Fruit fly (Drosophila melanogaster) whole organism, embryonic: ENCODE data around the gene frj.
A peak's percentile ranks its signal among the peaks of the same experiment; 100 is the strongest.

Experiments used
- CG11247 ChIP-seq: fragments of 200-800 bp; sonication (Bioruptor generic); IDR thresholded peaks from 2 replicates; pipeline ENCODE4 v1.3.6; 2022; ENCODE audit warnings: missing biosample characterization, missing genetic modification characterization
- CG11398 ChIP-seq: fragments of 200-800 bp; sonication (Bioruptor generic); optimal IDR thresholded peaks from 2 replicates; lab custom pipeline; 2016; ENCODE audit warnings: missing biosample characterization, missing genetic modification characterization
- CG11504 ChIP-seq: fragments of 200-800 bp; sonication (Bioruptor generic); optimal IDR thresholded peaks from 3 replicates; lab custom pipeline; 2019; ENCODE audit warnings: missing biosample characterization, mild to moderate bottlenecking, missing genetic modification characterization, moderate library complexity
- CG11695 ChIP-seq: fragments of 200-800 bp; sonication (Bioruptor generic); IDR thresholded peaks from 3 replicates; pipeline ENCODE4 v1.3.6; 2022; ENCODE audit warnings: missing biosample characterization, missing genetic modification characterization
- CG12071 ChIP-seq: fragments of 200-800 bp; sonication (Bioruptor generic); optimal IDR thresholded peaks from 3 replicates; lab custom pipeline; 2018; ENCODE audit warnings: missing biosample characterization, mild to moderate bottlenecking, missing genetic modification characterization
- CG12104 ChIP-seq: fragments of 200-800 bp; sonication (Bioruptor generic); optimal IDR thresholded peaks from 3 replicates; lab custom pipeline; 2016; ENCODE audit warnings: missing biosample characterization, missing genetic modification characterization
- CG12155 ChIP-seq: fragments of 200-800 bp; sonication (Bioruptor generic); optimal IDR thresholded peaks from 3 replicates; lab custom pipeline; 2016; ENCODE audit warnings: missing biosample characterization, missing genetic modification characterization
- CG13296 ChIP-seq: fragments of 200-800 bp; sonication (Bioruptor generic); optimal IDR thresholded peaks from 3 replicates; lab custom pipeline; 2018; ENCODE audit warnings: missing biosample characterization, mild to moderate bottlenecking, missing genetic modification characterization
- CG15269 ChIP-seq: fragments of 200-800 bp; sonication (Bioruptor generic); optimal IDR thresholded peaks from 2 replicates; lab custom pipeline; 2018; ENCODE audit warnings: missing biosample characterization, mild to moderate bottlenecking, missing genetic modification characterization, moderate library complexity
- CG15514 ChIP-seq: fragments of 200-800 bp; sonication (Bioruptor generic); optimal IDR thresholded peaks from 3 replicates; lab custom pipeline; 2017; ENCODE audit warnings: missing biosample characterization, missing genetic modification characterization, mild to moderate bottlenecking, moderate library complexity, missing genetic modification reagents
- CG16779 ChIP-seq: fragments of 200-800 bp; sonication (Bioruptor generic); IDR thresholded peaks from 2 replicates; pipeline ENCODE4 v1.3.6; 2022; ENCODE audit warnings: missing biosample characterization, missing genetic modification characterization
- CG17361 ChIP-seq: fragments of 200-800 bp; sonication (Bioruptor generic); IDR thresholded peaks from 3 replicates; pipeline ENCODE4 v1.3.6; 2022; ENCODE audit warnings: missing biosample characterization, missing genetic modification characterization
- CG17385 ChIP-seq: fragments of 200-800 bp; sonication (Bioruptor generic); optimal IDR thresholded peaks from 3 replicates; lab custom pipeline; 2018; ENCODE audit warnings: missing biosample characterization, mild to moderate bottlenecking, missing genetic modification characterization
- CG17829 ChIP-seq: fragments of 200-800 bp; optimal IDR thresholded peaks from 2 replicates; lab custom pipeline; 2019; ENCODE audit warnings: missing biosample characterization, mild to moderate bottlenecking, missing genetic modification characterization, moderate library complexity
- CG18599 ChIP-seq: fragments of 200-800 bp; sonication (Bioruptor generic); optimal IDR thresholded peaks from 3 replicates; lab custom pipeline; 2017; ENCODE audit warnings: missing biosample characterization, missing genetic modification characterization, mild to moderate bottlenecking, moderate library complexity, missing genetic modification reagents
- CG2199 ChIP-seq: fragments of 200-800 bp; sonication (Bioruptor generic); IDR thresholded peaks from 3 replicates; pipeline ENCODE4 v1.3.6; 2022; ENCODE audit warnings: missing biosample characterization, missing genetic modification characterization
- CG30020 ChIP-seq: fragments of 200-800 bp; optimal IDR thresholded peaks from 2 replicates; lab custom pipeline; 2019; ENCODE audit warnings: missing biosample characterization, mild to moderate bottlenecking, missing genetic modification characterization, moderate library complexity
- CG34376 ChIP-seq: fragments of 200-800 bp; sonication (Bioruptor generic); optimal IDR thresholded peaks from 2 replicates; lab custom pipeline; 2018; ENCODE audit warnings: missing biosample characterization, mild to moderate bottlenecking, missing genetic modification characterization
- CG34422 ChIP-seq: fragments of 200-800 bp; sonication (Bioruptor generic); IDR thresholded peaks from 3 replicates; pipeline ENCODE4 v1.3.6; 2022; ENCODE audit warnings: missing biosample characterization, missing genetic modification characterization
- CG4360 ChIP-seq: fragments of 200-800 bp; sonication (Bioruptor generic); IDR thresholded peaks from 2 replicates; pipeline ENCODE4 v1.3.6; 2022; ENCODE audit warnings: missing biosample characterization, missing genetic modification characterization
- CG4424 ChIP-seq: fragments of 200-800 bp; sonication (Bioruptor generic); optimal IDR thresholded peaks from 3 replicates; lab custom pipeline; 2016; ENCODE audit warnings: missing biosample characterization, missing genetic modification characterization
- CG4707 ChIP-seq: fragments of 200-800 bp; sonication (Bioruptor generic); optimal IDR thresholded peaks from 2 replicates; lab custom pipeline; 2018; ENCODE audit warnings: missing biosample characterization, mild to moderate bottlenecking, missing genetic modification characterization, moderate library complexity
- CG7357 ChIP-seq: fragments of 200-800 bp; sonication (Bioruptor generic); IDR thresholded peaks from 3 replicates; pipeline ENCODE4 v1.3.6; 2022; ENCODE audit warnings: missing biosample characterization, missing genetic modification characterization
- CG7745 ChIP-seq: fragments of 200-800 bp; sonication (Bioruptor generic); optimal IDR thresholded peaks from 2 replicates; lab custom pipeline; 2018; ENCODE audit warnings: missing biosample characterization, mild to moderate bottlenecking, missing genetic modification characterization, moderate library complexity
- CG8924 ChIP-seq: fragments of 200-800 bp; optimal IDR thresholded peaks from 3 replicates; lab custom pipeline; 2019; ENCODE audit warnings: missing biosample characterization, mild to moderate bottlenecking, missing genetic modification characterization, moderate library complexity
- Chrac-16 ChIP-seq: fragments of 200-800 bp; sonication (Bioruptor generic); optimal IDR thresholded peaks from 3 replicates; lab custom pipeline; 2016; ENCODE audit warnings: missing biosample characterization, missing genetic modification characterization
- E2f2 ChIP-seq: fragments of 200-800 bp; sonication (Bioruptor generic); IDR thresholded peaks from 2 replicates; pipeline ENCODE4 v1.3.6; 2022; ENCODE audit warnings: missing biosample characterization, missing genetic modification characterization
- Hsf ChIP-seq: fragments of 200-800 bp; sonication (Bioruptor generic); optimal IDR thresholded peaks from 3 replicates; lab custom pipeline; 2016; ENCODE audit warnings: missing biosample characterization, missing genetic modification characterization
- Myb ChIP-seq: fragments of 200-800 bp; sonication (Bioruptor generic); optimal IDR thresholded peaks from 2 replicates; lab custom pipeline; 2016; ENCODE audit warnings: missing biosample characterization, missing genetic modification characterization
- Oaz ChIP-seq: fragments of 200-800 bp; sonication (Bioruptor generic); IDR thresholded peaks from 2 replicates; pipeline ENCODE4 v1.3.6; 2022; ENCODE audit warnings: missing biosample characterization, missing genetic modification characterization
- Ravus ChIP-seq: fragments of 200-800 bp; sonication (Bioruptor generic); IDR thresholded peaks from 2 replicates; pipeline ENCODE4 v1.3.6; 2022; ENCODE audit warnings: missing biosample characterization, missing genetic modification characterization
- Rfx ChIP-seq: fragments of 200-800 bp; sonication (Bioruptor generic); IDR thresholded peaks from 2 replicates; pipeline ENCODE4 v1.3.6; 2022; ENCODE audit warnings: missing biosample characterization, missing genetic modification characterization
- Sry-β ChIP-seq: fragments of 200-800 bp; sonication (Bioruptor generic); optimal IDR thresholded peaks from 2 replicates; lab custom pipeline; 2018; ENCODE audit warnings: missing biosample characterization, mild to moderate bottlenecking, missing genetic modification characterization, moderate library complexity
- Usf ChIP-seq: fragments of 200-800 bp; sonication (Bioruptor generic); optimal IDR thresholded peaks from 2 replicates; lab custom pipeline; 2017; ENCODE audit warnings: missing genotype, missing biosample characterization, missing genetic modification characterization
- az2 ChIP-seq: fragments of 200-800 bp; sonication (Bioruptor generic); optimal IDR thresholded peaks from 3 replicates; lab custom pipeline; 2016; ENCODE audit warnings: missing biosample characterization, missing genetic modification characterization
- bsh ChIP-seq, 2 experiments: fragments of 200-800 bp; sonication (Bioruptor generic); optimal IDR thresholded peaks; 2 replicates each; lab custom pipeline; 2017 to 2018; ENCODE audit warnings: mild to moderate bottlenecking in 2 of 2, missing biosample characterization in 2 of 2, missing genetic modification characterization in 2 of 2, moderate library complexity in 1 of 2
- crc ChIP-seq: fragments of 200-800 bp; sonication (Bioruptor generic); optimal IDR thresholded peaks from 2 replicates; lab custom pipeline; 2016; ENCODE audit warnings: missing biosample characterization, missing genetic modification characterization
- croc ChIP-seq: fragments of 200-800 bp; sonication (Bioruptor generic); conservative IDR thresholded peaks from 3 replicates; pipeline ENCODE4 v1.3.6; 2022; ENCODE audit warnings: missing biosample characterization, missing genetic modification characterization
- crp ChIP-seq, 2 experiments: fragments of 200-800 bp; sonication (Bioruptor generic); optimal IDR thresholded peaks; 2 replicates in 1 of 2; 3 replicates in 1 of 2; lab custom pipeline; 2017; ENCODE audit warnings: missing biosample characterization in 2 of 2, missing genetic modification characterization in 2 of 2, mild to moderate bottlenecking in 1 of 2, moderate library complexity in 1 of 2
- dmrt11E ChIP-seq: fragments of 200-800 bp; sonication (Bioruptor generic); optimal IDR thresholded peaks from 3 replicates; lab custom pipeline; 2018; ENCODE audit warnings: missing biosample characterization, mild to moderate bottlenecking, missing genetic modification characterization, moderate library complexity
- dpn ChIP-seq, 2 experiments: fragments of 200-800 bp; sonication (Bioruptor generic); optimal IDR thresholded peaks; 3 replicates each; lab custom pipeline; 2016; ENCODE audit warnings: missing biosample characterization in 2 of 2, missing genetic modification characterization in 2 of 2
- fd102C ChIP-seq: fragments of 200-800 bp; sonication (Bioruptor generic); optimal IDR thresholded peaks from 2 replicates; lab custom pipeline; 2018; ENCODE audit warnings: missing biosample characterization, mild to moderate bottlenecking, missing genetic modification characterization, moderate library complexity
- gro ChIP-seq: fragments of 200-800 bp; sonication (Bioruptor generic); optimal IDR thresholded peaks from 2 replicates; lab custom pipeline; 2016; ENCODE audit warnings: missing biosample characterization, missing genetic modification characterization
- hb ChIP-seq: fragments of 200-800 bp; sonication (Bioruptor generic); IDR thresholded peaks from 3 replicates; pipeline ENCODE4 v1.3.6; 2022; ENCODE audit warnings: missing biosample characterization, missing genetic modification characterization; ENCODE audit not compliant: partially characterized antibody
- kah ChIP-seq: fragments of 200-800 bp; sonication (Bioruptor generic); optimal IDR thresholded peaks from 2 replicates; lab custom pipeline; 2018; ENCODE audit warnings: missing biosample characterization, mild to moderate bottlenecking, missing genetic modification characterization
- sc ChIP-seq, 3 experiments: fragments of >200 bp in 2 of 3; fragments of 200-800 bp in 1 of 3; sonication (Bioruptor generic) in 1 of 3; optimal IDR thresholded peaks; 2 replicates in 2 of 3; 3 replicates in 1 of 3; lab custom pipeline; 2017; ENCODE audit warnings: mild to moderate bottlenecking in 1 of 3, missing biosample characterization in 1 of 3, missing genetic modification characterization in 1 of 3, missing genetic modification reagents in 1 of 3
- ttk ChIP-seq: fragments of 200-800 bp; sonication (Bioruptor generic); IDR thresholded peaks from 2 replicates; pipeline ENCODE4 v2.1.2; 2022; ENCODE audit warnings: missing biosample characterization, missing genetic modification characterization
- usp ChIP-seq: fragments of >200 bp; optimal IDR thresholded peaks from 2 replicates; lab custom pipeline; 2017; ENCODE audit warnings: missing biosample characterization, missing genetic modification characterization

The frj gene

dm6 chr2L:6480212-6480994 is 24.6 kb downstream of the frj start, which contains the start of the genes Sec61alpha and Daxx (continued):
- TF ChIP-seq CG12155 (GFP tag; lab: Kevin White, UChicago) (peak; percentile 88), CG11247 (peak; percentile 83), croc (GFP tag; lab: Robert Waterston, UW) (peak; percentile 64; the same call in 2 of the 3 replicates), CG12104 (GFP tag; lab: Kevin White, UChicago) (peak; percentile 70), CG11398 (GFP tag; lab: Kevin White, UChicago) (peak; percentile 64), CG34422 (GFP tag; lab: Robert Waterston, UW) (peak; percentile 64), CG7745 (tag; lab: Kevin White, UChicago) (no peak), Rfx (GFP tag; lab: Robert Waterston, UW) (peak; percentile 93), CG17361 (GFP tag; lab: Robert Waterston, UW) (peak; percentile 83), CG4707 (no peak), CG4424 (peak; percentile 85), crc (peak; percentile 83), kah (GFP tag; lab: Kevin White, UChicago) (peak; percentile 37), CG12071 (GFP tag; lab: Kevin White, UChicago) (peak; percentile 21), dmrt11E (tag; lab: Kevin White, UChicago) (peak; percentile 74), bsh (GFP tag; optimal IDR thresholded peaks at IDR 0.05; lab: Kevin White, UChicago) (peak in 1 of 2 experiments; percentile 77), CG7357 (peak; percentile 67; the same call in 2 of the 3 replicates), Chrac-16 (peak; percentile 84), CG13296 (GFP tag; lab: Kevin White, UChicago) (peak; percentile 76), Hsf (GFP tag; lab: Kevin White, UChicago) (peak; percentile 91), gro (GFP tag; lab: Kevin White, UChicago) (peak; percentile 82), CG17385 (GFP tag; lab: Kevin White, UChicago) (peak; percentile 58), usp (GFP tag; lab: Kevin White, UChicago) (no peak), CG30020 (tag; lab: Kevin White, UChicago) (peak; percentile 74), CG4360 (GFP tag; lab: Robert Waterston, UW) (no peak), fd102C (GFP tag; lab: Kevin White, UChicago) (no peak), az2 (GFP tag; lab: Kevin White, UChicago) (peak; percentile 86), Oaz (GFP tag; lab: Robert Waterston, UW) (peak; percentile 62), Usf (peak; percentile 70), sc (optimal IDR thresholded peaks at IDR 0.05; lab: Kevin White, UChicago) (no peak), sc (GFP tag; optimal IDR thresholded peaks at IDR 0.05; lab: Kevin White, UChicago) (peak; percentile 57), CG11695 (GFP tag; lab: Robert Waterston, UW) (peak; percentile 77), E2f2 (GFP tag; lab: Robert Waterston, UW) (peak; percentile 69), Ravus (peak; percentile 45), CG8924 (tag; lab: Kevin White, UChicago) (peak; percentile 76), ttk (GFP tag; lab: Robert Waterston, UW) (peak; percentile 73; the same call in 1 of the 2 replicates), CG34376 (GFP tag; lab: Kevin White, UChicago) (peak; percentile 63), Myb (GFP tag; lab: Kevin White, UChicago) (peak; percentile 80), CG15514 (GFP tag; lab: Kevin White, UChicago) (peak; percentile 77), crp (GFP tag; optimal IDR thresholded peaks at IDR 0.05; lab: Kevin White, UChicago) (peak in 1 of 2 experiments; percentile 65), CG2199 (peak; percentile 61; the same call in 1 of the 3 replicates), CG15269 (tag; lab: Kevin White, UChicago) (peak; percentile 84), Sry-β (GFP tag; lab: Kevin White, UChicago) (peak; percentile 35), hb (peak; percentile 100), CG18599 (GFP tag; lab: Kevin White, UChicago) (peak; percentile 86), dpn (GFP tag; optimal IDR thresholded peaks at IDR 0.05; lab: Kevin White, UChicago) (peak; percentile 88 to 92), CG11504 (peak; percentile 82), CG17829 (peak; percentile 83), CG16779 (peak; percentile 81)
